Fruit fly (Drosophila melanogaster) whole organism, pupa: ENCODE measurements around the gene Zaf1.

Source experiments
- CG10348 ChIP-seq: fragments of 200-800 bp; sonication (Bioruptor generic); IDR thresholded peaks from 2 replicates; pipeline ENCODE4 v1.3.6; 2022; ENCODE audit warnings: missing biosample characterization, missing genetic modification characterization
- CG12605 ChIP-seq: fragments of 200-800 bp; sonication (Bioruptor generic); IDR thresholded peaks from 2 replicates; pipeline ENCODE4 v1.3.6; 2022; ENCODE audit warnings: missing biosample characterization, missing genetic modification characterization
- CG13204 ChIP-seq: fragments of 200-800 bp; sonication (Bioruptor generic); optimal IDR thresholded peaks from 2 replicates; lab custom pipeline; 2018; ENCODE audit warnings: missing biosample characterization, mild to moderate bottlenecking, missing genetic modification characterization, moderate library complexity
- CG14655 ChIP-seq: fragments of 200-800 bp; sonication (Bioruptor generic); optimal IDR thresholded peaks from 3 replicates; lab custom pipeline; 2017; ENCODE audit warnings: mild to moderate bottlenecking, missing biosample characterization, missing genetic modification reagents, missing genetic modification characterization
- CG15710 ChIP-seq: fragments of 200-800 bp; sonication (Bioruptor generic); optimal IDR thresholded peaks from 2 replicates; lab custom pipeline; 2018; ENCODE audit warnings: missing biosample characterization, mild to moderate bottlenecking, missing genetic modification characterization, moderate library complexity
- CG17806 ChIP-seq: fragments of 200-800 bp; sonication (Bioruptor generic); optimal IDR thresholded peaks from 2 replicates; lab custom pipeline; 2018; ENCODE audit warnings: missing biosample characterization, mild to moderate bottlenecking, missing genetic modification characterization, moderate library complexity
- CG32121 ChIP-seq: fragments of 200-800 bp; sonication (Bioruptor generic); IDR thresholded peaks from 2 replicates; pipeline ENCODE4 v1.3.6; 2022; ENCODE audit warnings: missing biosample characterization, missing genetic modification characterization
- CG34367 ChIP-seq: fragments of 200-800 bp; sonication (Bioruptor generic); optimal IDR thresholded peaks from 2 replicates; lab custom pipeline; 2018; ENCODE audit warnings: missing biosample characterization, mild to moderate bottlenecking, missing genetic modification characterization
- CG4496 ChIP-seq: fragments of 200-800 bp; sonication (Bioruptor generic); IDR thresholded peaks from 3 replicates; pipeline ENCODE4 v1.3.6; 2022; ENCODE audit warnings: missing biosample characterization, missing genetic modification characterization
- CG8159 ChIP-seq: fragments of 200-800 bp; sonication (Bioruptor generic); optimal IDR thresholded peaks from 3 replicates; lab custom pipeline; 2018; ENCODE audit warnings: missing biosample characterization, mild to moderate bottlenecking, missing genetic modification characterization, moderate library complexity
- CG8301 ChIP-seq: fragments of 200-800 bp; sonication (Bioruptor generic); optimal IDR thresholded peaks from 2 replicates; lab custom pipeline; 2018; ENCODE audit warnings: missing biosample characterization, mild to moderate bottlenecking, missing genetic modification characterization
- CG9948 ChIP-seq: fragments of 200-800 bp; sonication (Bioruptor generic); optimal IDR thresholded peaks from 2 replicates; lab custom pipeline; 2018; ENCODE audit warnings: missing biosample characterization, mild to moderate bottlenecking, missing genetic modification characterization, moderate library complexity
- D1 ChIP-seq: fragments of 200-800 bp; sonication (Bioruptor generic); optimal IDR thresholded peaks from 2 replicates; lab custom pipeline; 2018; ENCODE audit warnings: missing biosample characterization, mild to moderate bottlenecking, missing genetic modification characterization, moderate library complexity
- EcR ChIP-seq: fragments of 200-800 bp; sonication (Bioruptor generic); optimal IDR thresholded peaks from 3 replicates; lab custom pipeline; 2019; ENCODE audit warnings: missing biosample characterization, missing genetic modification characterization, mild to moderate bottlenecking, moderate library complexity, missing genetic modification reagents
- Ets98B ChIP-seq: fragments of 200-800 bp; sonication (Bioruptor generic); IDR thresholded peaks from 2 replicates; pipeline ENCODE4 v1.3.6; 2022; ENCODE audit warnings: missing biosample characterization, missing genetic modification characterization
- Pif1A ChIP-seq: fragments of 200-800 bp; sonication (Bioruptor generic); optimal IDR thresholded peaks from 3 replicates; lab custom pipeline; 2016; ENCODE audit warnings: missing biosample characterization, missing genetic modification characterization
- Pif1B ChIP-seq: fragments of 200-800 bp; sonication (Bioruptor generic); optimal IDR thresholded peaks from 3 replicates; lab custom pipeline; 2016; ENCODE audit warnings: missing biosample characterization, missing genetic modification characterization
- Snoo ChIP-seq: fragments of 200-800 bp; sonication (Bioruptor generic); optimal IDR thresholded peaks from 3 replicates; lab custom pipeline; 2017; ENCODE audit warnings: missing biosample characterization, mild to moderate bottlenecking, missing genetic modification characterization, inconsistent platforms
- fd96Ca ChIP-seq: fragments of 200-800 bp; sonication (Bioruptor generic); IDR thresholded peaks from 3 replicates; pipeline ENCODE4 v1.3.6; 2022; ENCODE audit warnings: missing biosample characterization, missing genetic modification characterization
- gl ChIP-seq: fragments of 200-800 bp; sonication (Bioruptor generic); optimal IDR thresholded peaks from 2 replicates; lab custom pipeline; 2018; ENCODE audit warnings: missing biosample characterization, mild to moderate bottlenecking, missing genetic modification characterization
- rn ChIP-seq: fragments of 200-800 bp; sonication (Bioruptor generic); IDR thresholded peaks from 2 replicates; pipeline ENCODE4 v1.3.6; 2022; ENCODE audit warnings: missing biosample characterization, missing genetic modification characterization

Zaf1 gene

dm6 chr3R:11639946-11640588, 14.6 kb upstream of the Zaf1 start:
- no peak for TF ChIP-seq CG17806

DNA sequence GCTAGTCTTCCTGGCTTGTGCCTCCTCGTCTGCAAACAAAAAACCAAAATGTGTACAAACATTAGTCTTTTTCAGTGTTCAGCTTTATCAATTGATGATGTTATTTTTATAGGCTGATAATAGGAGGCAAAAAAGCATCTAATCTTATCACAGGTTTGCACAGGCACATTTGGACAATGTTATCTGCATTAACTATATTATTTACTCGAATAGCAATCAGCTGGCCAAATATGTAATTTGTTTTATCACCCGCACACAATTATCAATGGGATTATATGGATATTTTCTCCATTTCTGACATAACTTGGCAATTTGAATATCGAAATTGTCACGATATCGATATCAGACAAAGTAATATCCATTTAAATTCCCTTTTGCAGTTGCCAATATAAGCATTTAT, 12.1 kb upstream of the Zaf1 start:
- TF ChIP-seq CG8301 (tag; lab: Kevin White, UChicago) (no peak), Pif1A (GFP tag; lab: Kevin White, UChicago) (no peak), CG4496 (no peak), CG8159 (tag; lab: Kevin White, UChicago) (no peak), EcR (GFP tag; lab: Kevin White, UChicago) (no peak), D1 (no peak), Ets98B (GFP tag; lab: Robert Waterston, UW) (no peak), CG12605 (GFP tag; lab: Robert Waterston, UW) (no peak), CG34367 (tag; lab: Kevin White, UChicago) (no peak), CG10348 (GFP tag; lab: Robert Waterston, UW) (no peak), rn (no peak), CG32121 (GFP tag; lab: Robert Waterston, UW) (no peak), CG14655 (no peak), CG13204 (GFP tag; lab: Kevin White, UChicago) (no peak), gl (tag; lab: Kevin White, UChicago) (no peak)

dm6 chr3R:11628416-11629041, 3.1 kb upstream of the Zaf1 start, which contains the start of gene CG14712:
TSS of gene CG14712 (plus strand) at chr3R:11628759.
- TF ChIP-seq CG14655 (no peak), EcR (GFP tag; lab: Kevin White, UChicago) (peak; percentile 93), CG8159 (tag; lab: Kevin White, UChicago) (no peak)

DNA sequence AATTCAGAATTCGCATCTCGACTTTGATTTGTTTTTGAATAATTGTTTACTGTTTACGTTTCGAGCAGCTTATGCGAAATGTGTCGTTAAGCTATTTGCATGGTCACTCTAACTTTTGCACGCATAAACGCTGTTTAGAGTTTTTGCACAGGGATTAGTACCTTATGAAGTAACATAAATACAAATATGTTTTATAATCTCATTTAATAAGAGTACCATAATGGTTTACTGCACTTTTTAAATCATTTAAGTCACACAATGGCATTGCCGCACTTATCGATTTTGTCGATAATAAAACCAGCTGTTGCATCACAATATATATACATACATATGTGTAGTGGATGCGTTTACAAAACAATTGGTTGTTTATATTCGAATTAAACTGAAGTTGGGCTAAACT, 1.1 kb upstream of the Zaf1 start, which contains the start of the genes CG6813 and CG18764:
Gene CG6813 (minus strand): TSS at position 68 of the 400 bp plus-strand sequence.
Gene CG18764 (plus strand): TSS at position 319 of the 400 bp plus-strand sequence.
- TF ChIP-seq gl (tag; lab: Kevin White, UChicago) (no peak), CG4496 (no peak), CG9948 (tag; lab: Kevin White, UChicago) (no peak), rn (no peak), CG17806 (no peak), CG13204 (GFP tag; lab: Kevin White, UChicago) (no peak), CG34367 (tag; lab: Kevin White, UChicago) (no peak), Pif1A (GFP tag; lab: Kevin White, UChicago) (no peak), D1 (no peak), fd96Ca (no peak)
- TF ChIP-seq, all 21 proteins: peak for 0

DNA sequence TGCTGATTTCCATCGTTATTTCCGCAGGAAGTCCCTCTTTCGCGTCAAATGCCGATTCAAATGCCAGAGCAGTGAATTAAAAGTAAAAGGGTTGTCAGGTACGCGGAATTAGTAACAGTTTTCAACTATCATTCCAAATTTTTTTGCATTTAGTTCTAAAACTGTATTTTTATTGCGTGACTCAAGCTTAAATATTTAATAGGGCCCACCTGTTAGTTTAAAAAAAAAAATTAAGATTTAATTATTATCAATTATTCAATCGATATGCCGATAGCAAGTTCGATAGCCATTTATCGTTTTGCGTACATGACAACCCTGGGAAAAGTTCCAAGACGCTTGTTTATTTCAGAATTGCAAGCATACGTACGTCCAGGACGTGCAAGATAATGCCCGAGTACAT, 2.4 kb downstream of the Zaf1 start, which contains the start of gene CG14711:
Gene CG14711 (plus strand): TSS at position 315 of the 400 bp plus-strand sequence.
- no peak for TF ChIP-seq CG8301 (tag; lab: Kevin White, UChicago)
- TF ChIP-seq CG15710 (tag; lab: Kevin White, UChicago): peak; percentile 75
- no peak for TF ChIP-seq fd96Ca
- TF ChIP-seq CG32121 (GFP tag; lab: Robert Waterston, UW): peak; percentile 78
- TF ChIP-seq EcR (GFP tag; lab: Kevin White, UChicago): no peak
- TF ChIP-seq Snoo (tag; lab: Kevin White, UChicago): peak; percentile 70
- TF ChIP-seq CG34367 (tag; lab: Kevin White, UChicago): peak; percentile 61
- TF ChIP-seq Pif1B (GFP tag; lab: Kevin White, UChicago): no peak
- TF ChIP-seq rn: peak; percentile 36
- peak; percentile 58 for TF ChIP-seq CG9948 (tag; lab: Kevin White, UChicago)
- TF ChIP-seq CG17806: peak; percentile 70
- TF ChIP-seq CG4496: peak; percentile 79; the same call in 2 of the 3 replicates
- TF ChIP-seq gl (tag; lab: Kevin White, UChicago): peak; percentile 31
- TF ChIP-seq Pif1A (GFP tag; lab: Kevin White, UChicago): no peak
- peak; percentile 77 for TF ChIP-seq Ets98B (GFP tag; lab: Robert Waterston, UW)

DNA sequence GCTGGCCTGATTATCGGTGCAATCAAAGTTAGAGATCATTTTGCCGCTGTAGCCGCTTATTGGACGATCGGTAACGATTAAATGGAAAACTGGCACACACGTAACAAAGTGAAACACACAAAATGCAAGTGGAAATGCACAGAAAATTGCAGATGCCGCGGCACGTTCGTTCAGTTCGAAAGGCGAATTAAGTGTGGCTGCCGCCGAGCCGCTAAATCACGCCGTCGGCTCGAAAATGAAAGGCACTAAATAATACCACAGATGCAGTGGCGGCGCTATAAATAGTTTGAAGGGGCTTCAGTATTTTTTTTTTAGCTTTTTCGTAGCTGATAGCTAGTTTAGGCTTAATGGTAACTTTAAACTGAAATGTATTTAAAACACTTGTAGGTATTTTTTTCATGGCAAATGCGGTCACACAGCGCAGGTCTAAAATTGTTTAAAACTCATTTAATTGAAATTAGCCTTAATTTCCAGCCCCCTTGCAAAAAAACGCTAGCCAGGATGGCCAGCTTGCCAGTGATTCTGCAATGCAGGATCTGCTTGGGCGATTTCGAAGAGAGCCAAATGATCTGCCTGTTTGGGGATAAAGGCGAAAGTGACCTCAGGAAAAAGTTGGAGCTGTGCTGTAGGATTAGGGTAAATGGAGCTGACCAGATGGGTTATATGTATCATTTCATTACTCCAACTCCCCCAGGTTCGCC, 5.6 kb downstream of the Zaf1 start, which contains the start of the genes Jupiter and CG14710:
Gene Jupiter (minus strand): TSS at position 198 of the 701 bp plus-strand sequence.
Gene CG14710 (plus strand): TSS at position 382 of the 701 bp plus-strand sequence.
- TF ChIP-seq CG12605 (GFP tag; lab: Robert Waterston, UW) (no peak), CG17806 (peak; percentile 39), CG32121 (GFP tag; lab: Robert Waterston, UW) (peak; percentile 57; the same call in 1 of the 2 replicates), Snoo (tag; lab: Kevin White, UChicago) (peak; percentile 37), Pif1B (GFP tag; lab: Kevin White, UChicago) (no peak), rn (peak; percentile 44; the same call in 1 of the 2 replicates), CG8301 (tag; lab: Kevin White, UChicago) (no peak), CG15710 (tag; lab: Kevin White, UChicago) (peak; percentile 35), CG9948 (tag; lab: Kevin White, UChicago) (no peak), gl (tag; lab: Kevin White, UChicago) (peak; percentile 31), Ets98B (GFP tag; lab: Robert Waterston, UW) (peak; percentile 61; the same call in 1 of the 2 replicates), Pif1A (GFP tag; lab: Kevin White, UChicago) (no peak), EcR (GFP tag; lab: Kevin White, UChicago) (peak; percentile 42), CG14655 (no peak), CG4496 (peak; percentile 58), CG13204 (GFP tag; lab: Kevin White, UChicago) (no peak), fd96Ca (peak; percentile 51; the same call in 2 of the 3 replicates), D1 (no peak), CG10348 (GFP tag; lab: Robert Waterston, UW) (no peak), CG8159 (tag; lab: Kevin White, UChicago) (peak; percentile 41), CG34367 (tag; lab: Kevin White, UChicago) (no peak)
- TF ChIP-seq, all 21 proteins: peak for 11
